Fruit fly (Drosophila melanogaster) whole organism, wandering third instar larva: ENCODE data around the gene CG7329.

ENCODE experiments used
- Abd-B ChIP-seq: fragments of >200 bp; optimal IDR thresholded peaks from 2 replicates; lab custom pipeline; 2017; ENCODE audit warnings: missing biosample characterization, missing genetic modification characterization
- CG32264 ChIP-seq: fragments of 200-800 bp; sonication (Bioruptor generic); optimal IDR thresholded peaks from 2 replicates; lab custom pipeline; 2016; ENCODE audit warnings: missing biosample characterization, missing genetic modification characterization
- CG9705 ChIP-seq: fragments of 200-800 bp; sonication (Bioruptor generic); optimal IDR thresholded peaks from 2 replicates; lab custom pipeline; 2018; ENCODE audit warnings: missing biosample characterization, mild to moderate bottlenecking, missing genetic modification characterization
- CrebA ChIP-seq: fragments of 200-800 bp; sonication (Bioruptor generic); optimal IDR thresholded peaks from 2 replicates; lab custom pipeline; 2016; ENCODE audit warnings: missing biosample characterization, mild to moderate bottlenecking, missing genetic modification characterization, borderline replicate concordance
- Dfd ChIP-seq: fragments of >200 bp; optimal IDR thresholded peaks from 2 replicates; lab custom pipeline; 2017; ENCODE audit warnings: missing biosample characterization, missing genetic modification characterization
- Dif ChIP-seq: fragments of 200-275, 200-300 bp; sonication (Bioruptor generic); optimal IDR thresholded peaks from 2 replicates; lab custom pipeline; 2018; ENCODE audit warnings: missing biosample characterization, missing genetic modification characterization; ENCODE audit not compliant: partially characterized antibody
- GATAd ChIP-seq: sonication (Bioruptor generic); optimal IDR thresholded peaks from 2 replicates; lab custom pipeline; 2016; ENCODE audit warnings: missing biosample characterization, missing genetic modification characterization
- HLH106 ChIP-seq: fragments of 200-800 bp; optimal IDR thresholded peaks from 3 replicates; lab custom pipeline; 2019; ENCODE audit warnings: missing biosample characterization, mild to moderate bottlenecking, missing genetic modification characterization, moderate library complexity
- Hnf4 ChIP-seq: fragments of 200-800 bp; sonication (Bioruptor generic); optimal IDR thresholded peaks from 2 replicates; lab custom pipeline; 2016; ENCODE audit warnings: missing biosample characterization, mild to moderate bottlenecking, missing genetic modification characterization
- Hr78 ChIP-seq: fragments of >200 bp; optimal IDR thresholded peaks from 2 replicates; lab custom pipeline; 2017; ENCODE audit warnings: missing biosample characterization, missing genetic modification characterization
- Hr83 ChIP-seq: fragments of 200-300 bp; sonication (Bioruptor generic); optimal IDR thresholded peaks from 2 replicates; lab custom pipeline; 2016; ENCODE audit warnings: missing biosample characterization, mild to moderate bottlenecking, missing genetic modification characterization, moderate library complexity; ENCODE audit not compliant: poor library complexity, severe bottlenecking
- Jra ChIP-seq: sonication (Bioruptor generic); optimal IDR thresholded peaks from 2 replicates; lab custom pipeline; 2016; ENCODE audit warnings: missing biosample characterization, missing genetic modification characterization
- Mio ChIP-seq: sonication (Bioruptor generic); optimal IDR thresholded peaks from 2 replicates; lab custom pipeline; 2016; ENCODE audit warnings: missing biosample characterization, missing genetic modification characterization
- Myc ChIP-seq: fragments of >200 bp; optimal IDR thresholded peaks from 2 replicates; lab custom pipeline; 2017
- N ChIP-seq: fragments of >200 bp; optimal IDR thresholded peaks from 2 replicates; lab custom pipeline; 2018; ENCODE audit warnings: missing biosample characterization, missing external identifiers, missing genetic modification characterization
- OdsH ChIP-seq: fragments of 200-800 bp; sonication (Bioruptor generic); optimal IDR thresholded peaks from 2 replicates; lab custom pipeline; 2016; ENCODE audit warnings: missing biosample characterization, mild to moderate bottlenecking, missing genetic modification characterization
- Rel ChIP-seq, 2 experiments: fragments of 200-800 bp; sonication (Bioruptor generic) in 1 of 2; optimal IDR thresholded peaks; 2 replicates in 1 of 2; 3 replicates in 1 of 2; lab custom pipeline; 2016 to 2019; ENCODE audit warnings: mild to moderate bottlenecking in 2 of 2, missing biosample characterization in 2 of 2, missing genetic modification characterization in 2 of 2, moderate library complexity in 1 of 2
- Sp1 ChIP-seq: fragments of 200-800 bp; sonication (Bioruptor generic); optimal IDR thresholded peaks from 3 replicates; lab custom pipeline; 2019; ENCODE audit warnings: missing biosample characterization, mild to moderate bottlenecking, missing genetic modification characterization, moderate library complexity
- Vsx2 ChIP-seq: fragments of 200-300, 225-300 bp; sonication (Bioruptor generic); optimal IDR thresholded peaks from 2 replicates; lab custom pipeline; 2018; ENCODE audit warnings: missing biosample characterization, missing genetic modification characterization; ENCODE audit not compliant: partially characterized antibody
- br ChIP-seq: fragments of 200-800 bp; sonication (Bioruptor generic); optimal IDR thresholded peaks from 2 replicates; lab custom pipeline; 2016; ENCODE audit warnings: missing biosample characterization, missing genetic modification characterization
- brk ChIP-seq: fragments of 200-800 bp; sonication (Bioruptor generic); optimal IDR thresholded peaks from 2 replicates; lab custom pipeline; 2016; ENCODE audit warnings: missing biosample characterization, mild to moderate bottlenecking, missing genetic modification characterization
- dl ChIP-seq, 2 experiments: fragments of 175-275, 200-275 bp in 1 of 2; fragments of 200-275 bp in 1 of 2; sonication (Bioruptor generic); optimal IDR thresholded peaks; lab custom pipeline; 2018; ENCODE audit warnings: mild to moderate bottlenecking in 2 of 2, missing biosample characterization in 2 of 2, missing genetic modification characterization in 2 of 2, moderate library complexity in 2 of 2; ENCODE audit not compliant: partially characterized antibody in 2 of 2, insufficient read depth in 1 of 2
- dmrt93B ChIP-seq: fragments of 200-800 bp; sonication (Bioruptor generic); optimal IDR thresholded peaks from 2 replicates; lab custom pipeline; 2018; ENCODE audit warnings: missing biosample characterization, mild to moderate bottlenecking, missing genetic modification characterization
- dsf ChIP-seq: sonication (Bioruptor generic); optimal IDR thresholded peaks from 2 replicates; lab custom pipeline; 2016; ENCODE audit warnings: missing biosample characterization, missing genetic modification characterization, borderline replicate concordance
- ey ChIP-seq: fragments of 200-800 bp; sonication (Bioruptor generic); optimal IDR thresholded peaks from 2 replicates; lab custom pipeline; 2016; ENCODE audit warnings: missing biosample characterization, missing genetic modification characterization
- foxo ChIP-seq, 2 experiments: fragments of 200-800 bp; sonication (Bioruptor generic); optimal IDR thresholded peaks; 2 replicates in 1 of 2; 3 replicates in 1 of 2; lab custom pipeline; 2016 to 2017; ENCODE audit warnings: missing biosample characterization in 2 of 2, missing genetic modification characterization in 2 of 2
- fru ChIP-seq: fragments of 200-800 bp; sonication (Bioruptor generic); optimal IDR thresholded peaks from 3 replicates; lab custom pipeline; 2016; ENCODE audit warnings: missing biosample characterization, mild to moderate bottlenecking, missing genetic modification characterization
- h ChIP-seq: fragments of 200-800 bp; sonication (Bioruptor generic); optimal IDR thresholded peaks from 3 replicates; lab custom pipeline; 2016; ENCODE audit warnings: missing biosample characterization, mild to moderate bottlenecking, missing genetic modification characterization
- jim ChIP-seq: fragments of 175-275, 200-325 bp; sonication (Bioruptor generic); optimal IDR thresholded peaks from 2 replicates; lab custom pipeline; 2016; ENCODE audit warnings: missing biosample characterization, mild to moderate bottlenecking, missing genetic modification characterization
- lola ChIP-seq: fragments of >200 bp; optimal IDR thresholded peaks from 2 replicates; lab custom pipeline; 2017; ENCODE audit warnings: missing biosample characterization, missing genetic modification characterization
- pan ChIP-seq: fragments of >200 bp; optimal IDR thresholded peaks from 2 replicates; lab custom pipeline; 2017
- psq ChIP-seq: fragments of 200-800 bp; sonication (Bioruptor generic); optimal IDR thresholded peaks from 3 replicates; lab custom pipeline; 2017; ENCODE audit warnings: missing biosample characterization, mild to moderate bottlenecking, missing genetic modification characterization, moderate library complexity
- rgr ChIP-seq: fragments of 200-800 bp; sonication (Bioruptor generic); optimal IDR thresholded peaks from 3 replicates; lab custom pipeline; 2016; ENCODE audit warnings: missing biosample characterization, mild to moderate bottlenecking, missing genetic modification characterization
- sage ChIP-seq: fragments of 200-800 bp; sonication (Bioruptor generic); optimal IDR thresholded peaks from 2 replicates; lab custom pipeline; 2016; ENCODE audit warnings: missing biosample characterization, mild to moderate bottlenecking, missing genetic modification characterization
- sv ChIP-seq: fragments of 200-800 bp; sonication (Bioruptor generic); optimal IDR thresholded peaks from 3 replicates; lab custom pipeline; 2016; ENCODE audit warnings: missing biosample characterization, missing genetic modification characterization
- tai ChIP-seq: sonication (Bioruptor generic); optimal IDR thresholded peaks from 2 replicates; lab custom pipeline; 2016; ENCODE audit warnings: missing biosample characterization, missing genetic modification characterization
- usp ChIP-seq: fragments of >200 bp; optimal IDR thresholded peaks from 2 replicates; lab custom pipeline; 2017; ENCODE audit warnings: missing biosample characterization, missing genetic modification characterization
- woc ChIP-seq: sonication (Bioruptor generic); optimal IDR thresholded peaks from 2 replicates; lab custom pipeline; 2016; ENCODE audit warnings: missing biosample characterization, mild to moderate bottlenecking, missing genetic modification characterization

The CG7329 gene

DNA sequence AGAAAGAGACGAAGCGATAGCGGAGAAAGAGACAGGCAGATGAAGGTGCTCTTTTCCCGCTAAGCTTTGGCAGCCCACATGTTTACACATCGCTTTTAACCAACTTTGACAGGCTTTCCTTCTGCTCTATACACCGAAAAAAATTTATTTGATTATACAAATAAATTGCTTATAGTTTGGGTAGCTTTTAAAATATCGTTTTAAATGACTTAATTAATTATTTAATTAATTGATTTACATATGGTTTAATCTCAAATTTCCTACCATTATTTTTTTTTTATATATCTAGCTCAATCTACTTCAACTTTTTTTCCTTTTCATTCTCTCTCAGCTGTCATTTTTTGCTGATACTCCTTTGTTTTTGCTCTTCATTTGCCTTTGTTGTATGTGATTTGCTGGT, 34.7 kb upstream of the CG7329 start:
- TF ChIP-seq HLH106 (tag; lab: Kevin White, UChicago) = peak; percentile 9
- peak; percentile 2 for TF ChIP-seq psq (GFP tag; lab: Kevin White, UChicago)
- no peak for TF ChIP-seq woc
- no peak for TF ChIP-seq fru
- TF ChIP-seq, all 38 proteins: peak for 2

DNA sequence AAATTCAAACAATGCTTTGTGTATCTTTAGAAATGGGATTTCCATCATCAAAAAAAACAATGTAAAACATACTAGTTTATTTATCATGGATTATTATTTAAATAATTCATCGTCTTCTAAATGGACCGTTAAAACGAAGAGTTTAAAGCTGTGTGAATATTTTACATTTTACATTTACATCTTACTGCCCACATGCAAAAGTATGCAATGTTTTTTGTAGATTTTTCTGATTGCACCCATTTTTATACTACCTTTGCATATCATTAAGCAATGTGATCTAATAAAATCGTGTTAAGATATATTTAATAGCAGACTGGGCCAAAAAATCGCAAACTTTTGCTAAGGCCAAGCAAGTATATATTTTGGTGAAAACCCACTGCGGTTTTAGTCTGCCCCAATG, 33.3 kb upstream of the CG7329 start:
- TF ChIP-seq Myc (lab: Kevin White, UChicago) (peak; percentile 41), HLH106 (tag; lab: Kevin White, UChicago) (no peak)

DNA sequence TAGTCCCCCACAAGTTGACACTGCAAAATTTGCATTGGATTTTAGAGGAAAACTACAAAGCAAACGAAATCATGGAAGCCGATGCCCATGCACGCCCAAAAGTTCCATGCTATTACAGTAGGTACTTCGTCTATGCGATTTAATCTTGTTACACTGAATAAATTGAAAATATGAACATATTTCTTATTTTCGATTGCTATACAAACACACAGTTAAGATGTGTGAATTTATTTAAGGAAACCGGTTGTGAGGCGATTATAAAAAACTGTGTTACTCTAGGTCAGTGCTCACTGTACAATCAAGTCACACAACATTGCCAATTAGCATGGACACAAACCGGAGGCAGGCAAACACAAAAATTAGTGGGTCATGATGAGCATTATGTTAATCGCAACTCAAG, 27.3 kb upstream of the CG7329 start:
- TF ChIP-seq Dfd = no peak
- peak; percentile 54 for TF ChIP-seq rgr (GFP tag; lab: Kevin White, UChicago)
- TF ChIP-seq OdsH (GFP tag; lab: Kevin White, UChicago) = peak; percentile 19
- no peak for TF ChIP-seq lola (GFP tag; lab: Kevin White, UChicago)
- TF ChIP-seq CG32264 (GFP tag; lab: Kevin White, UChicago) = no peak
- peak; percentile 22 for TF ChIP-seq fru
- TF ChIP-seq brk (GFP tag; lab: Kevin White, UChicago) = no peak
- TF ChIP-seq Abd-B = no peak
- TF ChIP-seq tai = no peak
- peak; percentile 33 for TF ChIP-seq HLH106 (tag; lab: Kevin White, UChicago)
- peak; percentile 70 for TF ChIP-seq sv (GFP tag; lab: Kevin White, UChicago)
- no peak for TF ChIP-seq Jra (GFP tag; lab: Kevin White, UChicago)
- peak; percentile 16 for TF ChIP-seq Hnf4 (GFP tag; lab: Kevin White, UChicago)
- no peak for TF ChIP-seq CG9705 (GFP tag; lab: Kevin White, UChicago)
- no peak for TF ChIP-seq pan (lab: Kevin White, UChicago)
- TF ChIP-seq N (GFP tag; lab: Kevin White, UChicago) = no peak
- TF ChIP-seq Myc (lab: Kevin White, UChicago) = no peak
- TF ChIP-seq dmrt93B = no peak
- peak; percentile 56 for TF ChIP-seq ey (GFP tag; lab: Kevin White, UChicago)
- TF ChIP-seq CrebA = no peak
- no peak for TF ChIP-seq sage
- TF ChIP-seq Mio (GFP tag; lab: Kevin White, UChicago) = no peak
- no peak for TF ChIP-seq Hr83 (GFP tag; lab: Kevin White, UChicago)
- TF ChIP-seq h (GFP tag; lab: Kevin White, UChicago) = peak; percentile 45
- TF ChIP-seq woc = no peak
- TF ChIP-seq Sp1 (GFP tag; lab: Kevin White, UChicago) = no peak
- TF ChIP-seq dsf (GFP tag; lab: Kevin White, UChicago) = no peak
- TF ChIP-seq Rel (GFP tag; optimal IDR thresholded peaks at IDR 0.05; lab: Kevin White, UChicago) = no peak
- no peak for TF ChIP-seq Rel (tag; optimal IDR thresholded peaks at IDR 0.05; lab: Kevin White, UChicago)
- peak in 1 of 2 experiments; percentile 50 for TF ChIP-seq foxo (GFP tag; optimal IDR thresholded peaks at IDR 0.05; lab: Kevin White, UChicago)
- TF ChIP-seq usp = no peak
- no peak for TF ChIP-seq jim (GFP tag; lab: Kevin White, UChicago)
- no peak for TF ChIP-seq GATAd (GFP tag; lab: Kevin White, UChicago)
- TF ChIP-seq br (GFP tag; lab: Kevin White, UChicago) = peak; percentile 12
- TF ChIP-seq dl (GFP tag; optimal IDR thresholded peaks at IDR 0.05; lab: Kevin White, UChicago; ENCODE audit: insufficient read depth in 1 of 2, partially characterized antibody in 2 of 2) = no peak
- TF ChIP-seq psq (GFP tag; lab: Kevin White, UChicago) = no peak
- no peak for TF ChIP-seq Vsx2 (GFP tag; lab: Kevin White, UChicago)
- TF ChIP-seq Dif (GFP tag; lab: Kevin White, UChicago) = no peak
- no peak for TF ChIP-seq Hr78
